Fruit fly (Drosophila melanogaster) whole organism, embryonic: ENCODE data around the gene CG10214.

Experiments used
- CG10543 ChIP-seq: fragments of 200-800 bp; sonication (Bioruptor generic); optimal IDR thresholded peaks from 3 replicates; lab custom pipeline; 2017; ENCODE audit warnings: missing biosample characterization, mild to moderate bottlenecking, missing genetic modification characterization, moderate library complexity
- CG10565 ChIP-seq: fragments of 200-800 bp; sonication (Bioruptor generic); optimal IDR thresholded peaks from 3 replicates; lab custom pipeline; 2016; ENCODE audit warnings: missing biosample characterization, mild to moderate bottlenecking, missing genetic modification characterization
- CG11093 ChIP-seq: fragments of 200-800 bp; sonication (Bioruptor generic); IDR thresholded peaks from 3 replicates; pipeline ENCODE4 v1.3.6; 2022; ENCODE audit warnings: missing biosample characterization, missing genetic modification characterization
- CG11504 ChIP-seq: fragments of 200-800 bp; sonication (Bioruptor generic); optimal IDR thresholded peaks from 3 replicates; lab custom pipeline; 2019; ENCODE audit warnings: missing biosample characterization, mild to moderate bottlenecking, missing genetic modification characterization, moderate library complexity
- CG12391 ChIP-seq: fragments of 200-800 bp; sonication (Bioruptor generic); optimal IDR thresholded peaks from 3 replicates; lab custom pipeline; 2018; ENCODE audit warnings: missing biosample characterization, mild to moderate bottlenecking, missing genetic modification characterization, moderate library complexity
- CG15696 ChIP-seq: fragments of 200-800 bp; sonication (Bioruptor generic); optimal IDR thresholded peaks from 2 replicates; lab custom pipeline; 2019; ENCODE audit warnings: missing biosample characterization, mild to moderate bottlenecking, missing genetic modification characterization, moderate library complexity
- CG1647 ChIP-seq: fragments of 200-800 bp; sonication (Bioruptor generic); optimal IDR thresholded peaks from 3 replicates; lab custom pipeline; 2016; ENCODE audit warnings: missing biosample characterization, missing genetic modification characterization
- CG16815 ChIP-seq: fragments of 200-800 bp; sonication (Bioruptor generic); optimal IDR thresholded peaks from 3 replicates; lab custom pipeline; 2017; ENCODE audit warnings: missing biosample characterization, mild to moderate bottlenecking, missing genetic modification characterization
- CG17385 ChIP-seq: fragments of 200-800 bp; sonication (Bioruptor generic); optimal IDR thresholded peaks from 3 replicates; lab custom pipeline; 2018; ENCODE audit warnings: missing biosample characterization, mild to moderate bottlenecking, missing genetic modification characterization
- CG30020 ChIP-seq: fragments of 200-800 bp; optimal IDR thresholded peaks from 2 replicates; lab custom pipeline; 2019; ENCODE audit warnings: missing biosample characterization, mild to moderate bottlenecking, missing genetic modification characterization, moderate library complexity
- CG3065 ChIP-seq: fragments of 200-800 bp; sonication (Bioruptor generic); optimal IDR thresholded peaks from 2 replicates; lab custom pipeline; 2016; ENCODE audit warnings: missing biosample characterization, missing genetic modification characterization
- CG33213 ChIP-seq: fragments of 200-800 bp; sonication (Bioruptor generic); optimal IDR thresholded peaks from 3 replicates; lab custom pipeline; 2016; ENCODE audit warnings: missing biosample characterization, missing genetic modification characterization
- CG3838 ChIP-seq: fragments of 200-800 bp; sonication (Bioruptor generic); optimal IDR thresholded peaks from 3 replicates; lab custom pipeline; 2016; ENCODE audit warnings: missing biosample characterization, missing genetic modification characterization
- CG4360 ChIP-seq: fragments of 200-800 bp; sonication (Bioruptor generic); IDR thresholded peaks from 2 replicates; pipeline ENCODE4 v1.3.6; 2022; ENCODE audit warnings: missing biosample characterization, missing genetic modification characterization
- CG4730 ChIP-seq: fragments of 200-800 bp; sonication (Bioruptor generic); IDR thresholded peaks from 2 replicates; pipeline ENCODE4 v1.3.6; 2022; ENCODE audit warnings: missing biosample characterization, missing genetic modification characterization
- CG5953 ChIP-seq: fragments of 200-800 bp; sonication (Bioruptor generic); IDR thresholded peaks from 2 replicates; pipeline ENCODE4 v1.3.6; 2022; ENCODE audit warnings: missing biosample characterization, missing genetic modification characterization
- CG6683 ChIP-seq: fragments of 200-800 bp; sonication (Bioruptor generic); optimal IDR thresholded peaks from 2 replicates; lab custom pipeline; 2017; ENCODE audit warnings: missing biosample characterization, mild to moderate bottlenecking, missing genetic modification characterization, missing genetic modification reagents
- CG6765 ChIP-seq: fragments of 200-800 bp; sonication (Bioruptor generic); optimal IDR thresholded peaks from 3 replicates; lab custom pipeline; 2017; ENCODE audit warnings: missing biosample characterization, mild to moderate bottlenecking, missing genetic modification characterization
- CG7372 ChIP-seq: fragments of 200-800 bp; sonication (Bioruptor generic); IDR thresholded peaks from 2 replicates; pipeline ENCODE4 v1.3.6; 2022; ENCODE audit warnings: missing biosample characterization, missing genetic modification characterization
- CG8765 ChIP-seq: fragments of 200-800 bp; sonication (Bioruptor generic); IDR thresholded peaks from 2 replicates; pipeline ENCODE4 v1.3.6; 2022; ENCODE audit warnings: missing biosample characterization, missing genetic modification characterization
- Dek ChIP-seq: fragments of 200-800 bp; sonication (Bioruptor generic); optimal IDR thresholded peaks from 3 replicates; lab custom pipeline; 2019; ENCODE audit warnings: missing biosample characterization, mild to moderate bottlenecking, missing genetic modification characterization, moderate library complexity
- Dp ChIP-seq: fragments of 200-800 bp; sonication (Bioruptor generic); optimal IDR thresholded peaks from 2 replicates; lab custom pipeline; 2018; ENCODE audit warnings: missing biosample characterization, mild to moderate bottlenecking, missing genetic modification characterization, moderate library complexity
- Elba2 ChIP-seq: fragments of 200-800 bp; sonication (Bioruptor generic); optimal IDR thresholded peaks from 3 replicates; lab custom pipeline; 2016; ENCODE audit warnings: missing biosample characterization, missing genetic modification characterization
- Fer3 ChIP-seq: fragments of 200-800 bp; sonication (Bioruptor generic); optimal IDR thresholded peaks from 2 replicates; lab custom pipeline; 2018; ENCODE audit warnings: missing biosample characterization, mild to moderate bottlenecking, missing genetic modification characterization, moderate library complexity
- Mad ChIP-seq: fragments of 200-800 bp; sonication (Bioruptor generic); optimal IDR thresholded peaks from 2 replicates; lab custom pipeline; 2016; ENCODE audit warnings: missing biosample characterization, missing genetic modification characterization
- Max ChIP-seq: fragments of 200-800 bp; sonication (Bioruptor generic); optimal IDR thresholded peaks from 2 replicates; lab custom pipeline; 2016; ENCODE audit warnings: missing biosample characterization, mild to moderate bottlenecking, missing genetic modification characterization
- Mes4 ChIP-seq: fragments of 200-800 bp; sonication (Bioruptor generic); optimal IDR thresholded peaks from 2 replicates; lab custom pipeline; 2016; ENCODE audit warnings: missing biosample characterization, missing genetic modification characterization
- Side ChIP-seq: fragments of 200-800 bp; sonication (Bioruptor generic); optimal IDR thresholded peaks from 2 replicates; lab custom pipeline; 2016; ENCODE audit warnings: missing biosample characterization, missing genetic modification characterization
- Stat92E ChIP-seq, 3 experiments: fragments of >200 bp in 2 of 3; fragments of 200-800 bp in 1 of 3; sonication (Bioruptor generic) in 1 of 3; optimal IDR thresholded peaks; 2 replicates each; lab custom pipeline; 2017 to 2019; ENCODE audit warnings: missing biosample characterization in 3 of 3, missing genetic modification characterization in 3 of 3, mild to moderate bottlenecking in 1 of 3, moderate library complexity in 1 of 3
- Xbp1 ChIP-seq: fragments of 200-800 bp; sonication (Bioruptor generic); optimal IDR thresholded peaks from 3 replicates; lab custom pipeline; 2016; ENCODE audit warnings: missing biosample characterization, mild to moderate bottlenecking, missing genetic modification characterization
- dysf ChIP-seq: fragments of 200-800 bp; sonication (Bioruptor generic); IDR thresholded peaks from 3 replicates; pipeline ENCODE4 v1.3.6; 2022; ENCODE audit warnings: missing biosample characterization, missing genetic modification characterization
- ems ChIP-seq: fragments of 200-800 bp; sonication (Bioruptor generic); optimal IDR thresholded peaks from 3 replicates; lab custom pipeline; 2016; ENCODE audit warnings: missing biosample characterization, missing genetic modification characterization
- esg ChIP-seq: fragments of 200-800 bp; sonication (Bioruptor generic); conservative IDR thresholded peaks from 2 replicates; pipeline ENCODE4 v1.3.6; 2022; ENCODE audit warnings: missing biosample characterization, missing genetic modification characterization
- fd96Cb ChIP-seq: fragments of 200-800 bp; sonication (Bioruptor generic); optimal IDR thresholded peaks from 2 replicates; lab custom pipeline; 2018; ENCODE audit warnings: missing biosample characterization, mild to moderate bottlenecking, missing genetic modification characterization, moderate library complexity
- grau ChIP-seq: fragments of 200-800 bp; optimal IDR thresholded peaks from 3 replicates; lab custom pipeline; 2019; ENCODE audit warnings: missing biosample characterization, mild to moderate bottlenecking, missing genetic modification characterization, moderate library complexity
- grn ChIP-seq: fragments of 200-800 bp; sonication (Bioruptor generic); optimal IDR thresholded peaks from 3 replicates; lab custom pipeline; 2017; ENCODE audit warnings: missing biosample characterization, missing genetic modification characterization
- jumu ChIP-seq: fragments of 200-800 bp; sonication (Bioruptor generic); optimal IDR thresholded peaks from 3 replicates; lab custom pipeline; 2016; ENCODE audit warnings: missing biosample characterization, missing genetic modification characterization
- rib ChIP-seq: fragments of 200-800 bp; sonication (Bioruptor generic); IDR thresholded peaks from 2 replicates; pipeline ENCODE4 v1.3.6; 2022; ENCODE audit warnings: missing biosample characterization, missing genetic modification characterization
- row ChIP-seq: fragments of 200-800 bp; sonication (Bioruptor generic); IDR thresholded peaks from 3 replicates; pipeline ENCODE4 v1.3.6; 2022; ENCODE audit warnings: missing biosample characterization, missing genetic modification characterization
- sd ChIP-seq: fragments of 200-800 bp; sonication (Bioruptor generic); optimal IDR thresholded peaks from 3 replicates; lab custom pipeline; 2018; ENCODE audit warnings: missing biosample characterization, mild to moderate bottlenecking, missing genetic modification characterization, moderate library complexity
- sob ChIP-seq: fragments of 200-800 bp; sonication (Bioruptor generic); IDR thresholded peaks from 2 replicates; pipeline ENCODE4 v1.3.6; 2022; ENCODE audit warnings: missing biosample characterization, missing genetic modification characterization
- tap ChIP-seq: fragments of 200-800 bp; optimal IDR thresholded peaks from 3 replicates; lab custom pipeline; 2019; ENCODE audit warnings: missing biosample characterization, mild to moderate bottlenecking, missing genetic modification characterization, moderate library complexity
- tll ChIP-seq, 2 experiments: fragments of 200-800 bp in 1 of 2; fragments of >200 bp in 1 of 2; sonication (Bioruptor generic) in 1 of 2; optimal IDR thresholded peaks; 2 replicates each; lab custom pipeline; 2017 to 2019; ENCODE audit warnings: missing biosample characterization in 2 of 2, missing genetic modification characterization in 2 of 2, mild to moderate bottlenecking in 1 of 2, moderate library complexity in 1 of 2
- tna ChIP-seq: fragments of 200-800 bp; sonication (Bioruptor generic); IDR thresholded peaks from 2 replicates; pipeline ENCODE4 v1.3.6; 2022; ENCODE audit warnings: missing biosample characterization, missing genetic modification characterization; ENCODE audit not compliant: partially characterized antibody
- tup ChIP-seq: fragments of 200-800 bp; sonication (Bioruptor generic); optimal IDR thresholded peaks from 2 replicates; lab custom pipeline; 2016; ENCODE audit warnings: missing biosample characterization, mild to moderate bottlenecking, missing genetic modification characterization, moderate library complexity
- tx ChIP-seq: fragments of 200-800 bp; sonication (Bioruptor generic); optimal IDR thresholded peaks from 2 replicates; lab custom pipeline; 2016; ENCODE audit warnings: missing biosample characterization, missing genetic modification characterization
- vfl ChIP-seq: fragments of 200-800 bp; sonication (Bioruptor generic); optimal IDR thresholded peaks from 2 replicates; lab custom pipeline; 2016; ENCODE audit warnings: missing biosample characterization, missing genetic modification characterization
- wdn ChIP-seq: fragments of 200-800 bp; sonication (Bioruptor generic); IDR thresholded peaks from 2 replicates; pipeline ENCODE4 v1.3.6; 2022; ENCODE audit warnings: missing biosample characterization, missing genetic modification characterization
- zen ChIP-seq: fragments of 200-800 bp; sonication (Bioruptor generic); optimal IDR thresholded peaks from 3 replicates; lab custom pipeline; 2018; ENCODE audit warnings: missing biosample characterization, mild to moderate bottlenecking, missing genetic modification characterization, moderate library complexity

CG10214 gene

DNA sequence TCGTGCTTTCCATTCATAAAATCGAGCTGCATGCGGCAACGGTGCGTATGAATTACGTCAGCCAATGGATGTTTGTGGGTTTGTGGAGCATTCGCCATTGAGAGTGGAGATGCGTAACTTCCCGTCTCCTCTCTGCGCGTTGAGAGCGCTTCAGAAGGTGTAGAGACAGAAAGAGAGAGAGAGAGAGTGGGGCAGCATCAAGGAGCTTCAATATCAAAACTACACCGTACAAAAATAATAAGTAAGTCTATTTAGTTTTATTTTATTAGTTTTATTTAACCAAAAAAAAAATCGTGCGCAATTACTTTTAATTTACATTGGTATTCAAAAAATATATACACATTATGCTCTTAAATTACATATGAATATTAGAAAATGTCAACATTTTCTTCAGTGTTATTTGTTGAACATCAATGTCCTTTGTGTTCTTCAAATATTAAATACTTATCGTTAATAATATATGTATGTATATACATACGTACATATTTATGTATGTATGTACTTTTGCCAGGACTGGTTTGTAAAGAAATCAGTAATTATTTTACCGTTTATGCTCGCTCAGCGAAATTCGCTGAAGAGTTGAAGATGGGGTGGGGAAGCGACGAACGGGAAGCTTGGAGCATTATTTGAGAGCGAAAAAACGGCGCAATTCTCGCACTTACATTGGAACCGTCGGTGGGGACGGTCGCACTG is 44.5 kb downstream of the CG10214 start, which contains the start of gene CG10365 (continued):
- TF ChIP-seq CG11504 (peak; percentile 95), ems (GFP tag; lab: Kevin White, UChicago) (no peak), Elba2 (no peak), CG5953 (GFP tag; lab: Robert Waterston, UW) (peak; percentile 63; the same call in 1 of the 2 replicates), tll (GFP tag; optimal IDR thresholded peaks at IDR 0.05; lab: Kevin White, UChicago) (no peak), CG8765 (GFP tag; lab: Robert Waterston, UW) (no peak), tap (tag; lab: Kevin White, UChicago) (peak; percentile 71), rib (GFP tag; lab: Robert Waterston, UW) (peak; percentile 12; the same call in 1 of the 2 replicates), Side (GFP tag; lab: Kevin White, UChicago) (no peak), CG10543 (GFP tag; lab: Kevin White, UChicago) (peak; percentile 69), Fer3 (tag; lab: Kevin White, UChicago) (peak; percentile 92), tna (GFP tag; lab: Robert Waterston, UW) (no peak; the same call in 1 of the 2 replicates), Stat92E (GFP tag; optimal IDR thresholded peaks at IDR 0.05; lab: Kevin White, UChicago) (no peak), CG16815 (GFP tag; lab: Kevin White, UChicago) (peak; percentile 45), sd (peak; percentile 65), dysf (peak; percentile 89), CG15696 (tag; lab: Kevin White, UChicago) (peak; percentile 40), CG3838 (GFP tag; lab: Kevin White, UChicago) (peak; percentile 6), Mes4 (no peak), sob (GFP tag; lab: Robert Waterston, UW) (peak; percentile 80), Dek (peak; percentile 90), Xbp1 (GFP tag; lab: Kevin White, UChicago) (peak; percentile 77), tup (GFP tag; lab: Kevin White, UChicago) (no peak), CG30020 (tag; lab: Kevin White, UChicago) (no peak), CG6683 (GFP tag; lab: Kevin White, UChicago) (peak; percentile 85), CG4730 (GFP tag; lab: Robert Waterston, UW) (peak; percentile 68), fd96Cb (tag; lab: Kevin White, UChicago) (peak; percentile 86), vfl (no peak), jumu (GFP tag; lab: Kevin White, UChicago) (no peak), CG4360 (GFP tag; lab: Robert Waterston, UW) (no peak), grau (peak; percentile 86), Max (GFP tag; lab: Kevin White, UChicago) (no peak), esg (peak; percentile 86), CG11093 (GFP tag; lab: Robert Waterston, UW) (peak; percentile 69; the same call in 2 of the 3 replicates), CG3065 (GFP tag; lab: Kevin White, UChicago) (peak; percentile 3), CG17385 (GFP tag; lab: Kevin White, UChicago) (peak; percentile 84), Mad (GFP tag; lab: Kevin White, UChicago) (no peak), grn (no peak), wdn (GFP tag; lab: Robert Waterston, UW) (peak; percentile 70), Dp (GFP tag; lab: Kevin White, UChicago) (no peak), CG10565 (GFP tag; lab: Kevin White, UChicago) (no peak), CG12391 (tag; lab: Kevin White, UChicago) (peak; percentile 94), row (GFP tag; lab: Robert Waterston, UW) (peak; percentile 91), zen (tag; lab: Kevin White, UChicago) (peak; percentile 61), CG6765 (GFP tag; lab: Kevin White, UChicago) (peak; percentile 72), tx (GFP tag; lab: Kevin White, UChicago) (no peak), CG7372 (GFP tag; lab: Robert Waterston, UW) (peak; percentile 56; the same call in 1 of the 2 replicates), CG33213 (GFP tag; lab: Kevin White, UChicago) (no peak), CG1647 (no peak)
